Worm (Caenorhabditis elegans) whole organism, L2 larva: Measurements from ENCODE around the gene K01A12.4.
A peak's percentile ranks its signal among the peaks of the same experiment; 100 is the strongest.

Experiments used
- C34F6.9 ChIP-seq: fragments of 150-350 bp; optimal IDR thresholded peaks from 2 replicates; lab custom pipeline; 2014; ENCODE audit warnings: missing biosample characterization, missing genetic modification characterization
- F13H6.1 ChIP-seq: sonication (generic microtip); optimal IDR thresholded peaks from 2 replicates; lab custom pipeline; 2016; ENCODE audit warnings: missing genetic modification characterization, missing compliant biosample characterization
- R02D3.7 ChIP-seq: fragments of 150-350 bp; optimal IDR thresholded peaks from 2 replicates; lab custom pipeline; 2014; ENCODE audit warnings: missing biosample characterization, missing genetic modification characterization
- Y55F3AM.14 ChIP-seq: fragments of 200-800 bp; sonication (Bioruptor generic); optimal IDR thresholded peaks from 2 replicates; lab custom pipeline; 2018; ENCODE audit warnings: mild to moderate bottlenecking, missing genetic modification characterization, missing compliant biosample characterization
- ZK546.5 ChIP-seq: sonication (generic microtip); optimal IDR thresholded peaks from 2 replicates; lab custom pipeline; 2017; ENCODE audit warnings: missing biosample characterization, missing genetic modification characterization
- alr-1 ChIP-seq: fragments of 150-350 bp; optimal IDR thresholded peaks from 2 replicates; lab custom pipeline; 2014; ENCODE audit warnings: missing biosample characterization, missing genetic modification characterization
- aly-2 ChIP-seq: fragments of 150-350 bp; optimal IDR thresholded peaks from 2 replicates; lab custom pipeline; 2014; ENCODE audit warnings: missing biosample characterization, missing genetic modification characterization
- ama-1 ChIP-seq: fragments of 150-350 bp; optimal IDR thresholded peaks from 2 replicates; lab custom pipeline; 2018; ENCODE audit warnings: inconsistent platforms
- ceh-16 ChIP-seq: fragments of 150-350 bp; optimal IDR thresholded peaks from 2 replicates; lab custom pipeline; 2014; ENCODE audit warnings: missing biosample characterization, missing genetic modification characterization
- ceh-82 ChIP-seq: fragments of 150-350 bp; optimal IDR thresholded peaks from 2 replicates; lab custom pipeline; 2014; ENCODE audit warnings: missing biosample characterization, missing genetic modification characterization
- crh-2 ChIP-seq: sonication (generic microtip); optimal IDR thresholded peaks from 2 replicates; lab custom pipeline; 2017; ENCODE audit warnings: missing biosample characterization, missing genetic modification characterization
- dmd-4 ChIP-seq: sonication (generic microtip); optimal IDR thresholded peaks from 2 replicates; lab custom pipeline; 2017; ENCODE audit warnings: missing biosample characterization, missing genetic modification characterization
- elt-1 ChIP-seq: fragments of 150-350 bp; optimal IDR thresholded peaks from 2 replicates; lab custom pipeline; 2014; ENCODE audit warnings: missing biosample characterization, missing genetic modification characterization
- elt-3 ChIP-seq: sonication (generic microtip); optimal IDR thresholded peaks from 2 replicates; lab custom pipeline; 2017; ENCODE audit warnings: missing biosample characterization, missing genetic modification characterization
- fos-1 ChIP-seq: fragments of 150-350 bp; optimal IDR thresholded peaks from 2 replicates; lab custom pipeline; 2014; ENCODE audit warnings: missing biosample characterization, missing genetic modification characterization
- gmeb-1 ChIP-seq: fragments of 150-350 bp; optimal IDR thresholded peaks from 2 replicates; lab custom pipeline; 2014; ENCODE audit warnings: missing biosample characterization, missing genetic modification characterization
- lin-13 ChIP-seq: fragments of 150-350 bp; optimal IDR thresholded peaks from 2 replicates; lab custom pipeline; 2014; ENCODE audit warnings: missing biosample characterization, missing genetic modification reagents, missing genetic modification characterization
- lsy-2 ChIP-seq, 2 experiments: fragments of 150-350 bp in 1 of 2; sonication (generic microtip) in 1 of 2; optimal IDR thresholded peaks; 2 replicates each; lab custom pipeline; 2014 to 2017; ENCODE audit warnings: missing biosample characterization in 2 of 2, missing genetic modification characterization in 2 of 2
- mab-5 ChIP-seq: fragments of 150-350 bp; optimal IDR thresholded peaks from 2 replicates; lab custom pipeline; 2014; ENCODE audit warnings: missing biosample characterization, missing genetic modification characterization
- mbf-1 ChIP-seq: sonication (generic microtip); optimal IDR thresholded peaks from 2 replicates; lab custom pipeline; 2017; ENCODE audit warnings: missing biosample characterization, missing genetic modification characterization
- mdl-1 ChIP-seq, 2 experiments: fragments of 150-350 bp in 1 of 2; sonication (generic microtip) in 1 of 2; optimal IDR thresholded peaks; 2 replicates each; lab custom pipeline; 2017; ENCODE audit warnings: missing biosample characterization in 2 of 2, missing genetic modification characterization in 2 of 2
- nhr-10 ChIP-seq: sonication (generic microtip); optimal IDR thresholded peaks from 2 replicates; lab custom pipeline; 2017; ENCODE audit warnings: missing biosample characterization, missing genetic modification characterization
- nhr-11 ChIP-seq: fragments of 150-350 bp; optimal IDR thresholded peaks from 2 replicates; lab custom pipeline; 2014; ENCODE audit warnings: missing biosample characterization, missing genetic modification characterization
- nhr-12 ChIP-seq: fragments of 150-350 bp; optimal IDR thresholded peaks from 2 replicates; lab custom pipeline; 2014; ENCODE audit warnings: missing biosample characterization, missing genetic modification characterization
- nhr-129 ChIP-seq: fragments of 150-350 bp; optimal IDR thresholded peaks from 2 replicates; lab custom pipeline; 2014; ENCODE audit warnings: missing biosample characterization, missing genetic modification characterization
- nhr-21 ChIP-seq: fragments of 150-350 bp; optimal IDR thresholded peaks from 2 replicates; lab custom pipeline; 2014; ENCODE audit warnings: missing biosample characterization, missing genetic modification characterization
- nhr-23 ChIP-seq: fragments of 150-350 bp; optimal IDR thresholded peaks from 2 replicates; lab custom pipeline; 2014; ENCODE audit warnings: missing biosample characterization, missing genetic modification reagents, missing genetic modification characterization
- nhr-237 ChIP-seq: fragments of 150-350 bp; optimal IDR thresholded peaks from 2 replicates; lab custom pipeline; 2014; ENCODE audit warnings: missing biosample characterization, missing genetic modification characterization
- nhr-25 ChIP-seq: fragments of 150-350 bp; sonication (generic microtip); optimal IDR thresholded peaks from 3 replicates; lab custom pipeline; 2014; ENCODE audit warnings: missing biosample characterization, missing genetic modification characterization
- nhr-6 ChIP-seq: fragments of 150-350 bp; optimal IDR thresholded peaks from 2 replicates; lab custom pipeline; 2014; ENCODE audit warnings: missing biosample characterization, missing genetic modification characterization
- peb-1 ChIP-seq: fragments of 150-350 bp; optimal IDR thresholded peaks from 2 replicates; lab custom pipeline; 2014; ENCODE audit warnings: missing biosample characterization, missing genetic modification characterization
- sem-4 ChIP-seq: fragments of 150-350 bp; optimal IDR thresholded peaks from 2 replicates; lab custom pipeline; 2014; ENCODE audit warnings: missing biosample characterization, missing genetic modification reagents, missing genetic modification characterization
- skn-1 ChIP-seq: sonication (generic microtip); optimal IDR thresholded peaks from 2 replicates; lab custom pipeline; 2017; ENCODE audit warnings: missing biosample characterization, missing genetic modification characterization
- sma-3 ChIP-seq: sonication (generic microtip); optimal IDR thresholded peaks from 2 replicates; lab custom pipeline; 2016; ENCODE audit warnings: missing genetic modification reagents, missing genetic modification characterization, missing compliant biosample characterization
- sma-9 ChIP-seq, 2 experiments: fragments of 150-350 bp in 1 of 2; sonication (generic microtip) in 1 of 2; optimal IDR thresholded peaks; 2 replicates each; lab custom pipeline; 2014 to 2016; ENCODE audit warnings: missing genetic modification characterization in 2 of 2, mild to moderate bottlenecking in 1 of 2, missing biosample characterization in 1 of 2, missing compliant biosample characterization in 1 of 2, missing genetic modification reagents in 1 of 2, moderate library complexity in 1 of 2
- snpc-4 ChIP-seq: fragments of 150-350 bp; optimal IDR thresholded peaks from 2 replicates; lab custom pipeline; 2014; ENCODE audit warnings: missing biosample characterization, missing genetic modification characterization
- unc-39 ChIP-seq: fragments of 150-350 bp; optimal IDR thresholded peaks from 2 replicates; lab custom pipeline; 2014; ENCODE audit warnings: missing biosample characterization, missing genetic modification characterization
- unc-62 ChIP-seq: fragments of 150-350 bp; optimal IDR thresholded peaks from 2 replicates; lab custom pipeline; 2014; ENCODE audit warnings: missing biosample characterization, missing genetic modification reagents, missing genetic modification characterization
- zag-1 ChIP-seq: fragments of 150-350 bp; optimal IDR thresholded peaks from 2 replicates; lab custom pipeline; 2014; ENCODE audit warnings: missing biosample characterization, missing genetic modification characterization
- ztf-1 ChIP-seq: fragments of 200-800 bp; sonication (Bioruptor generic); conservative IDR thresholded peaks from 2 replicates; pipeline ENCODE4 v1.3.6; 2022; ENCODE audit warnings: missing genetic modification characterization, missing compliant biosample characterization
- ztf-11 ChIP-seq: sonication (generic microtip); optimal IDR thresholded peaks from 2 replicates; lab custom pipeline; 2017; ENCODE audit warnings: missing biosample characterization, missing genetic modification characterization
- ztf-4 ChIP-seq: fragments of 150-350 bp; optimal IDR thresholded peaks from 2 replicates; lab custom pipeline; 2014; ENCODE audit warnings: missing biosample characterization, missing genetic modification characterization

The K01A12.4 gene

ce11 chrX:8608756-8609155, 1.9 kb upstream of the K01A12.4 start:
- peak; percentile 48 for TF ChIP-seq sma-3 (GFP tag; lab: Kevin White, UChicago)
- no peak for TF ChIP-seq dmd-4 (tag; lab: Kevin White, UChicago)
- TF ChIP-seq ztf-11 (tag; lab: Kevin White, UChicago): no peak
- TF ChIP-seq F13H6.1 (tag; lab: Kevin White, UChicago): peak; percentile 27
- no peak for TF ChIP-seq ztf-4 (tag; lab: Kevin White, UChicago)
- no peak for TF ChIP-seq ama-1 (lab: Kevin White, UChicago)
- no peak for TF ChIP-seq nhr-10 (tag; lab: Kevin White, UChicago)
- no peak for TF ChIP-seq lin-13
- TF ChIP-seq nhr-237: no peak
- TF ChIP-seq C34F6.9 (tag; lab: Kevin White, UChicago): no peak
- peak; percentile 29 for TF ChIP-seq nhr-129 (tag; lab: Kevin White, UChicago)
- TF ChIP-seq snpc-4: no peak
- TF ChIP-seq nhr-25 (tag; lab: Kevin White, UChicago): no peak
- no peak for TF ChIP-seq Y55F3AM.14 (GFP tag; lab: Kevin White, UChicago)
- TF ChIP-seq unc-39: no peak
- TF ChIP-seq ZK546.5 (tag; lab: Kevin White, UChicago): no peak
- TF ChIP-seq gmeb-1 (tag; lab: Kevin White, UChicago): peak; percentile 59
- no peak for TF ChIP-seq R02D3.7 (tag; lab: Kevin White, UChicago)
- no peak for TF ChIP-seq nhr-12 (tag; lab: Kevin White, UChicago)
- no peak for TF ChIP-seq mbf-1 (tag; lab: Kevin White, UChicago)
- peak; percentile 9 for TF ChIP-seq fos-1
- TF ChIP-seq aly-2 (tag; lab: Kevin White, UChicago): no peak
- no peak for TF ChIP-seq peb-1 (tag; lab: Kevin White, UChicago)
- TF ChIP-seq nhr-21 (tag; lab: Kevin White, UChicago): peak; percentile 8
- TF ChIP-seq ceh-82 (tag; lab: Kevin White, UChicago): no peak
- TF ChIP-seq sem-4 (tag; lab: Kevin White, UChicago): no peak
- no peak for TF ChIP-seq mab-5 (tag; lab: Kevin White, UChicago)
- TF ChIP-seq sma-9 (GFP tag; optimal IDR thresholded peaks at IDR 0.05; lab: Kevin White, UChicago): peak; percentile 48
- no peak for TF ChIP-seq sma-9 (tag; optimal IDR thresholded peaks at IDR 0.05; lab: Kevin White, UChicago)
- no peak for TF ChIP-seq ceh-16
- TF ChIP-seq elt-1: no peak
- TF ChIP-seq crh-2 (tag; lab: Kevin White, UChicago): peak; percentile 4
- no peak for TF ChIP-seq alr-1
- peak in 1 of 2 experiments; percentile 42 for TF ChIP-seq lsy-2 (tag; optimal IDR thresholded peaks at IDR 0.05; lab: Kevin White, UChicago)

ce11 chrX:8612278-8612677, 1.6 kb downstream of the K01A12.4 start:
- TF ChIP-seq lsy-2 (tag; optimal IDR thresholded peaks at IDR 0.05; lab: Kevin White, UChicago) (no peak), sem-4 (tag; lab: Kevin White, UChicago) (no peak), zag-1 (tag; lab: Kevin White, UChicago) (no peak), F13H6.1 (tag; lab: Kevin White, UChicago) (no peak), unc-62 (GFP tag; lab: Kevin White, UChicago) (no peak), lin-13 (no peak), nhr-23 (no peak), skn-1 (tag; lab: Kevin White, UChicago) (no peak), ztf-1 (GFP tag; lab: Robert Waterston, UW) (no peak), ceh-82 (tag; lab: Kevin White, UChicago) (no peak), ztf-11 (tag; lab: Kevin White, UChicago) (no peak), mdl-1 (tag; optimal IDR thresholded peaks at IDR 0.05; lab: Kevin White, UChicago) (no peak), nhr-11 (tag; lab: Kevin White, UChicago) (no peak), crh-2 (tag; lab: Kevin White, UChicago) (no peak)

ce11 chrX:8613053-8613452, 2.3 kb downstream of the K01A12.4 start, which contains the start of gene K01A12.2:
K01A12.2 (plus strand) TSS chrX:8613353.
- TF ChIP-seq nhr-129 (tag; lab: Kevin White, UChicago) (no peak), ceh-16 (no peak), peb-1 (tag; lab: Kevin White, UChicago) (no peak), fos-1 (no peak), gmeb-1 (tag; lab: Kevin White, UChicago) (no peak), ztf-4 (tag; lab: Kevin White, UChicago) (no peak), nhr-6 (tag; lab: Kevin White, UChicago) (no peak), elt-3 (no peak), sem-4 (tag; lab: Kevin White, UChicago) (no peak), snpc-4 (no peak), F13H6.1 (tag; lab: Kevin White, UChicago) (no peak)
